Worm (Caenorhabditis elegans): ENCODE results near the gene srw-136.

srw-136 gene

DNA sequence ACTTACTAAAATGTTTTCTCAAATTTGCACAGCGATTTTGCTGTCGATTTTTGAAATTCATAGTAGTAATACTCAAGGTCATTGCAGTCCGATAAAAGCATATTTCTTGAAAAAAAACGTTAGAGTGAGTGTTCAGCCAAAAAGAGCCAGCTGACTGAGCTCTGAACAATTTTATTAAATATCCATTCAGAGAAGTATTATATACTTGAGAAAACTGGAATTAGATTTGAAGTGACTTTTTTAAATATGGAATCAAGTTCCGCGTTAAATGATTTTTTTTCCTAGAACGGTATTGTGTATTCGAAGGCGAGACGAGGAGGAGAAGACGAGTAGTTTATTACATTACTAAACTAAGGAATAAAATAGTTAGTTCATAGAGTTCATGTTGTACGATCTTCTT is 18.9 kb downstream of the srw-136 start, which contains the start of gene srw-121:
Gene srw-121, minus strand, starts transcription at position 101 of the 400 bp plus-strand sequence.
- no peak for TF ChIP-seq madf-10 (tag; optimal IDR thresholded peaks at IDR 0.05)
- TF ChIP-seq ztf-26 (tag; optimal IDR thresholded peaks at IDR 0.05) = no peak
- no peak for TF ChIP-seq ztf-28 (GFP tag; IDR thresholded peaks at IDR 0.05)
- TF ChIP-seq F49E8.2 (tag; optimal IDR thresholded peaks at IDR 0.05; ENCODE audit: insufficient read depth) = no peak
- TF ChIP-seq him-1 (tag; optimal IDR thresholded peaks at IDR 0.05) = no peak
- TF ChIP-seq aptf-2 (GFP tag; conservative IDR thresholded peaks at IDR 0.05) = no peak
- TF ChIP-seq die-1 (tag; optimal IDR thresholded peaks at IDR 0.05) = no peak
- no peak for TF ChIP-seq gei-17 (GFP tag; optimal IDR thresholded peaks at IDR 0.05)
- TF ChIP-seq rec-8 (tag; optimal IDR thresholded peaks at IDR 0.05) = no peak
- TF ChIP-seq tbp1 (GFP tag; optimal IDR thresholded peaks at IDR 0.05) = no peak

DNA sequence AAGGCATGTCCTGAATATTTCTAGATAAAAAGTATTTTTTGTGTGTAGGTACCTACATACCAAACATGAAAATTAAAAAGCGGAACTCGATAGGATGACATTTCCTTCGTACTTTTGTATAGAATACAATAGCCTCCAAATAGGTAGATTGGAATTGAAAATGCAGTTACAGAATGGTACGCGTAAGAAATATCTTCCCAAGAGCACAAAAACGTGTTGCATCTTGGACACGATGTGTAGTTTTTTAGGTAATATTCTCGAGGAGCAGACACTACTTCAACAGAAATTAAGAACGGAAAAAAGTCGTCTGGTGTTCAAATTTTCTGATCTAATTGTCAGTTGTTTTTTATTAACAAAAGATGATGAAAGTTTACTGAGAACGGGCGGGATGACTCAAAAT is 23.0 kb downstream of the srw-136 start, which contains the start of gene srh-85:
Gene srh-85, minus strand, starts transcription at position 101 of the 400 bp plus-strand sequence.
- TF ChIP-seq egrh-3 (GFP tag; IDR thresholded peaks at IDR 0.05) = no peak
- no peak for TF ChIP-seq attf-3 (GFP tag; conservative IDR thresholded peaks at IDR 0.05)
- TF ChIP-seq T26A5.8 (tag; optimal IDR thresholded peaks at IDR 0.05) = no peak

DNA sequence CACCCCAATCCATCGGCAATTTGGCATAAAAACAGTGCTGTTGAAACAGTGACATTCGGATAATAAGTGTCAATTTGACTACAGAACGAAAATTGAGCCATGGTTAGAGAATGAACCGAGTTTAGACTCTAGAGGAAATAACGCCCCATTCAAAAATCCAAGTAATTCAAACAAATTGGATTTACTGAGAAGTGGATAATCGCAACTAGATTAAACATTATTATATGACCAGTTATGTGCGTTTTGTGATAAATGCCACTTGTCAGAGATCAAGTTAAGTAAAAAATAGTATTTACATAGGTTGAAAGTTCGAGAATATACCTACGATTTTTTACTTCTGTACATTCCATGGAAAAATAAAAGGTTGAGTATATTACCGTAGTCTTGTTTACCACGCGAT is 25.1 kb downstream of the srw-136 start, which contains the start of gene srw-139:
Gene srw-139, minus strand, starts transcription at position 101 of the 400 bp plus-strand sequence.
- no peak for TF ChIP-seq F57C9.4 (tag; optimal IDR thresholded peaks at IDR 0.05)
- no peak for TF ChIP-seq ceh-27 (GFP tag; optimal IDR thresholded peaks at IDR 0.05)
- no peak for TF ChIP-seq B0019.2 (GFP tag; conservative IDR thresholded peaks at IDR 0.05)

DNA sequence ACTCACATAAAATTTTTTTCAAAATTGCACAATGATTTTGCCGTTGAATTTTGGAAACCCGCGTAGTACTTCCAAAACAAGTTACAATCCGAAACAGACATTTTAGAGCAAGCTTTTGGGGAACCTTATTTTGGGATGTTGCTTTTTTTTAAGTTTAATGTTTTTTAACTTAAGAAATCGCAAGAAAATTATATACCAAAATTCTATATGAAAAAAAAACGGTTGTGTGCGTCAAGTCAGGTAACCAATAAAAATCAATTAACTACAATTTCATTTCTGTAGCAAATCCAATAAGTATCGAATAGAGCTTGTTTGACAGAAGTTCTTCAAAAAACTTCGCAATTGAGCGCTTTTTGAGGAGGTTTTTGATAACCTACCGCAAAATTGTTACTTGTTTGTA is 27.0 kb downstream of the srw-136 start, which contains the start of gene srw-117:
Gene srw-117, minus strand, starts transcription at position 101 of the 400 bp plus-strand sequence.
- no peak for TF ChIP-seq F39B2.1 (GFP tag; IDR thresholded peaks at IDR 0.05)
- TF ChIP-seq gei-17 (GFP tag; optimal IDR thresholded peaks at IDR 0.05) = no peak
- no peak for TF ChIP-seq B0035.1 (tag; optimal IDR thresholded peaks at IDR 0.05)
- TF ChIP-seq ztf-18 (tag; optimal IDR thresholded peaks at IDR 0.05) = no peak
- no peak for TF ChIP-seq hlh-26 (GFP tag; conservative IDR thresholded peaks at IDR 0.05)
- no peak for TF ChIP-seq B0261.1 (tag; optimal IDR thresholded peaks at IDR 0.05)
- TF ChIP-seq lsy-27 (tag; optimal IDR thresholded peaks at IDR 0.05; ENCODE audit: borderline replicate concordance, insufficient read depth) = no peak
- no peak for TF ChIP-seq B0019.2 (GFP tag; conservative IDR thresholded peaks at IDR 0.05)
- TF ChIP-seq rpc-1 (optimal IDR thresholded peaks at IDR 0.05) = no peak
- TF ChIP-seq rpc-1 (tag; optimal IDR thresholded peaks at IDR 0.05) = no peak
- TF ChIP-seq ceh-40 (GFP tag; IDR thresholded peaks at IDR 0.05) = no peak
- no peak for TF ChIP-seq F22D6.2 (tag; optimal IDR thresholded peaks at IDR 0.05)
- no peak for TF ChIP-seq F23B12.7 (tag; optimal IDR thresholded peaks at IDR 0.05; ENCODE audit: insufficient read depth)
- TF ChIP-seq attf-3 (GFP tag; conservative IDR thresholded peaks at IDR 0.05) = no peak
- no peak for TF ChIP-seq die-1 (tag; optimal IDR thresholded peaks at IDR 0.05)
- TF ChIP-seq somi-1 (GFP tag; optimal IDR thresholded peaks at IDR 0.05) = no peak
- no peak for TF ChIP-seq hmg-1.2 (GFP tag; IDR thresholded peaks at IDR 0.05)
- TF ChIP-seq chd-7 (tag; optimal IDR thresholded peaks at IDR 0.05) = no peak
- no peak for TF ChIP-seq sea-2 (GFP tag; IDR thresholded peaks at IDR 0.05)
- no peak for TF ChIP-seq repo-1 (tag; optimal IDR thresholded peaks at IDR 0.05)

DNA sequence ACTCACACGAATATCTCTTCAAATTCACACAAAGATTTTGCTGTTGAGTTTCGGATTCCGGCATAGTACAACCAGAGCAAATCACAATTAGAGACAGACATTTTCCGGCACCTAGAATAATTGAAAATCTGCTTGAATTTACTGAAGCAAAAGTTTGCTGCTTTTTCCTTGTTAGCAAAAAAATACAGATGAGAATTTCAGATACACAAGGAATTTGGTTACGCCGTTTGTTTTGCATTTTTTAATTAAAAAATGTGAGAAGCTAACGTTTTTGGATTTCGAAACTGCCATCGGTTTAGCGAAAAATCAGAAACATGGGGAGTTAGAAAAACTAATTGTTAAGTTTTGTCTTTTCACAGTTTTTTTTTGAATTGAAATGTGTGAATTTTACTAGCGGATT is 30.4 kb downstream of the srw-136 start, which contains the start of gene srw-118:
Gene srw-118, minus strand, starts transcription at position 101 of the 400 bp plus-strand sequence.
- TF ChIP-seq nhr-90 (tag; optimal IDR thresholded peaks at IDR 0.05) (no peak), egl-18 (GFP tag; IDR thresholded peaks at IDR 0.05) (no peak), die-1 (tag; optimal IDR thresholded peaks at IDR 0.05) (no peak), Y79H2A.3 (GFP tag; conservative IDR thresholded peaks at IDR 0.05) (no peak), bed-2 (GFP tag; IDR thresholded peaks at IDR 0.05) (no peak), F52B5.7 (tag; optimal IDR thresholded peaks at IDR 0.05) (no peak), ZK185.1 (tag; optimal IDR thresholded peaks at IDR 0.05; ENCODE audit: poor library complexity, severe bottlenecking) (no peak), lag-1 (GFP tag; IDR thresholded peaks at IDR 0.05) (no peak), ama-1 (optimal IDR thresholded peaks at IDR 0.05) (no peak), ama-1 (GFP tag; optimal IDR thresholded peaks at IDR 0.05) (no peak), rcor-1 (GFP tag; IDR thresholded peaks at IDR 0.05) (no peak), nhr-120 (GFP tag; IDR thresholded peaks at IDR 0.05) (no peak)
